Fruit fly (Drosophila melanogaster): ENCODE results near the gene Pus1.

dm6 chr3R:20602599-20602998 is 10.1 kb upstream of the Pus1 start:
- TF ChIP-seq CTCF (optimal IDR thresholded peaks at IDR 0.05) (no peak), CG8478 (optimal IDR thresholded peaks at IDR 0.05) (no peak)
